Worm (Caenorhabditis elegans): ENCODE measurements around the gene B0001.8.

B0001.8 gene

DNA sequence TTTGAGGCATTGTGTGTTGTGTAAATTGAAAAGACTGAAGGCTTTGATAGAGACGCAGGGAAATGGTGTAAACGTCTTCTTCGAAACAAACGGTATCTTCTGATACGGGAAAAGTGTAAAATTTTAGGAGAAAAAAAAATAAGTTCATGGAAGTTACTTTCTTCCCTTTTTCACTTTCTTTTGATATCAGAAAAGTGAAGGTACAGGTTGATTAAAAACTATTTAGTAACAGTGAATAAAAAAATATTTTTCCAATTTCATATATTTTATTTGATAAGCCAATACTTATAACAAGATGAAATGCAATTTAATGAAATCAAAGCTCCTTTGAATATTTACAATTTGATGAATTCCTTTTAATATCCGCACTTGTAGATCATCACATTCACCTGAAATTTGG is 30.5 kb downstream of the B0001.8 start, which contains the start of gene col-129:
TSS of gene col-129 (minus strand) at position 101 of the 400 bp plus-strand sequence.
- TF ChIP-seq nhr-23 (tag; optimal IDR thresholded peaks at IDR 0.05) (no peak), R02D3.7 (tag; optimal IDR thresholded peaks at IDR 0.05) (no peak), ztf-4 (tag; optimal IDR thresholded peaks at IDR 0.05) (no peak), elt-2 (tag; optimal IDR thresholded peaks at IDR 0.05) (no peak), nhr-77 (tag; optimal IDR thresholded peaks at IDR 0.05) (no peak), zag-1 (tag; optimal IDR thresholded peaks at IDR 0.05) (no peak), ztf-11 (tag; optimal IDR thresholded peaks at IDR 0.05) (no peak), sea-2 (GFP tag; optimal IDR thresholded peaks at IDR 0.05) (no peak), tbx-2 (tag; optimal IDR thresholded peaks at IDR 0.05) (no peak), daf-12 (tag; optimal IDR thresholded peaks at IDR 0.05) (no peak), unc-39 (tag; optimal IDR thresholded peaks at IDR 0.05) (no peak), nhr-25 (tag; optimal IDR thresholded peaks at IDR 0.05) (no peak), aly-2 (tag; optimal IDR thresholded peaks at IDR 0.05) (no peak), pqm-1 (tag; optimal IDR thresholded peaks at IDR 0.05) (no peak), fkh-10 (GFP tag; optimal IDR thresholded peaks at IDR 0.05) (no peak), ceh-28 (tag; optimal IDR thresholded peaks at IDR 0.05) (no peak), nhr-28 (tag; optimal IDR thresholded peaks at IDR 0.05) (no peak), ZK546.5 (tag; optimal IDR thresholded peaks at IDR 0.05) (no peak), snpc-4 (tag; optimal IDR thresholded peaks at IDR 0.05) (no peak)

DNA sequence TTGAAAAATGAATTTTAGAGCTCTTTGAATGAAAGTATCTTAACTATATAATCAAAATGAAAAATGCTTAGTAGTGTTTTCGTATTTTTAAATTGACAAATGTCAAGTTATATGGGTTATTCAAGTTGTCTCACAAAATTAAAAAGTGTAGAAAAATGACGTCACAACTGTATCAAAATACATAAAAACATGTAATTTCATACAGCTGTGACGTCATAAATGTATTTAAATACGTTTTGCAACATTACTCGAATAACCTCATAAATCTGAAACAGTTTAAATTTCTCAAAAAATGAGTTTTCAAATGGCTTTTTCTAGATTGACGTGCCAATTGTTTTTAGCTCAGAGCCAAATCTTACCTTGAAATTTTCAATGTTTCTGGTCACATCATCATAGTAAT is 31.1 kb downstream of the B0001.8 start:
- no peak for TF ChIP-seq nhr-28 (tag; optimal IDR thresholded peaks at IDR 0.05)

DNA sequence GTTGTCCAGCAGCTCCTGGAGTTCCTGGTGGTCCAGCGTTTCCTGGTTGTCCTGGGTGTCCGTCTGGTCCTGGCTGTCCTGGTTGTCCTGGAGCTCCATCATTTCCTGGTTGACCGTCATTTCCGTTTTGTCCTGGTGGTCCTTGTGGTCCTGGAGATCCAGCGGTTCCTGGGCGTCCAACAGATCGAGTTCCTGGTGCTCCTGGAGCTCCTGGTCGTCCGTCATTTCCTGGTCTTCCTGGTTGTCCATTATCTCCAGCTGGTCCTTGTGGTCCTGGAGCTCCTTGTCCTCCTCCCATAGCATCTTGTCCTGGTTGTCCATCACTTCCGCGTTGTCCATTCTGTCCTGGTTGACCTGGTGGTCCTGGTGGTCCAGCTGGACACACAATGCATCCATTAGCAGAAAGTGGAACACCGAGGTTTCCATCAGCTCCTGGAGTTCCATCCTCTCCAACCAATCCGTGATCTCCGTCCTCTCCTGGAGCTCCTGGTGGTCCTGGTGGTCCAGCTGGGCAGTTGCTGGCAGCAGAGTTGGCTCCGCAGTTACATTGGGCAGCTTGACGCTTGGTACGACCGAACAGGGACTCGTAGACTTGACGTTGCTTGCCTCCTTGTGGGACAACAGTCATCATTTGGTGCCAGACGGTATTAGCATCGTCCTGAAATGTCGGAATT is 31.7 kb downstream of the B0001.8 start:
- no peak for TF ChIP-seq mml-1 (tag; optimal IDR thresholded peaks at IDR 0.05)
- TF ChIP-seq nhr-76 (tag; optimal IDR thresholded peaks at IDR 0.05): no peak
- TF ChIP-seq fos-1 (tag; optimal IDR thresholded peaks at IDR 0.05): no peak
- no peak for TF ChIP-seq lin-15B (tag; optimal IDR thresholded peaks at IDR 0.05)
- no peak for TF ChIP-seq nhr-25 (tag; optimal IDR thresholded peaks at IDR 0.05)
- no peak for TF ChIP-seq skn-1 (tag; optimal IDR thresholded peaks at IDR 0.05)
- TF ChIP-seq hmg-11 (tag; optimal IDR thresholded peaks at IDR 0.05): no peak
- TF ChIP-seq unc-39 (tag; optimal IDR thresholded peaks at IDR 0.05): no peak
- TF ChIP-seq ceh-9 (tag; optimal IDR thresholded peaks at IDR 0.05): no peak
- TF ChIP-seq nhr-237 (tag; optimal IDR thresholded peaks at IDR 0.05): no peak
- no peak for TF ChIP-seq fkh-2 (tag; optimal IDR thresholded peaks at IDR 0.05)
- no peak for TF ChIP-seq ceh-28 (tag; optimal IDR thresholded peaks at IDR 0.05)
- TF ChIP-seq nhr-12 (tag; optimal IDR thresholded peaks at IDR 0.05): no peak
- TF ChIP-seq elt-1 (tag; optimal IDR thresholded peaks at IDR 0.05): no peak
- TF ChIP-seq nhr-23 (tag; optimal IDR thresholded peaks at IDR 0.05): no peak

- TF ChIP-seq unc-62 (GFP tag; optimal IDR thresholded peaks at IDR 0.05): no peak
- TF ChIP-seq elt-3 (tag; optimal IDR thresholded peaks at IDR 0.05): no peak
- no peak for TF ChIP-seq pqm-1 (tag; optimal IDR thresholded peaks at IDR 0.05)
- no peak for TF ChIP-seq ama-1 (optimal IDR thresholded peaks at IDR 0.05)
- no peak for TF ChIP-seq ztf-11 (tag; optimal IDR thresholded peaks at IDR 0.05)
- no peak for TF ChIP-seq fos-1 (tag; optimal IDR thresholded peaks at IDR 0.05)
- TF ChIP-seq lsy-12 (tag; optimal IDR thresholded peaks at IDR 0.05): no peak
- no peak for TF ChIP-seq nhr-67 (tag; optimal IDR thresholded peaks at IDR 0.05)
- no peak for TF ChIP-seq egl-5 (tag; optimal IDR thresholded peaks at IDR 0.05)
- TF ChIP-seq eor-1 (tag; optimal IDR thresholded peaks at IDR 0.05): no peak
- TF ChIP-seq ceh-82 (tag; optimal IDR thresholded peaks at IDR 0.05): no peak
- no peak for TF ChIP-seq ceh-16 (tag; optimal IDR thresholded peaks at IDR 0.05)
- no peak for TF ChIP-seq egl-27 (tag; optimal IDR thresholded peaks at IDR 0.05)
- no peak for TF ChIP-seq nhr-237 (tag; optimal IDR thresholded peaks at IDR 0.05)
- no peak for TF ChIP-seq lin-15B (tag; optimal IDR thresholded peaks at IDR 0.05)
- no peak for TF ChIP-seq nhr-77 (tag; optimal IDR thresholded peaks at IDR 0.05)
- TF ChIP-seq hmg-11 (tag; optimal IDR thresholded peaks at IDR 0.05): no peak
Observed at ce11 chrIV:12105558-12105957, 35.3 kb downstream of the B0001.8 start, which contains the start of gene M18.3. TSS of gene M18.3 (plus strand) at chrIV:12105858.

Measured in whole organism, L3 larva.